Fruit fly (Drosophila melanogaster) S2 (cell line): ENCODE data around the gene CG5071.

ENCODE experiments used
- CG8478 ChIP-seq: fragments of >200 bp; optimal IDR thresholded peaks from 2 replicates; lab custom pipeline; 2018
- CTCF ChIP-seq, 2 experiments: fragments of >200 bp; optimal IDR thresholded peaks; 2 replicates each; lab custom pipeline; 2018

CG5071 gene

dm6 chr3R:25628657-25629056 is 10.4 kb downstream of the CG5071 start:
- no peak for TF ChIP-seq CG8478 (lab: Kevin White, UChicago)
- TF ChIP-seq CTCF (optimal IDR thresholded peaks at IDR 0.05; lab: Kevin White, UChicago) = no peak

- TF ChIP-seq CTCF (optimal IDR thresholded peaks at IDR 0.05; lab: Kevin White, UChicago) = no peak
- TF ChIP-seq CG8478 (lab: Kevin White, UChicago) = no peak
Observed at dm6 chr3R:25630541-25630940, 12.3 kb downstream of the CG5071 start.

- TF ChIP-seq CG8478 (lab: Kevin White, UChicago) (no peak), CTCF (optimal IDR thresholded peaks at IDR 0.05; lab: Kevin White, UChicago) (no peak)
Observed at dm6 chr3R:25631079-25631478, 12.9 kb downstream of the CG5071 start.

- TF ChIP-seq CG8478 (lab: Kevin White, UChicago) (no peak), CTCF (optimal IDR thresholded peaks at IDR 0.05; lab: Kevin White, UChicago) (no peak)
Observed at dm6 chr3R:25633865-25634460, 15.7 kb downstream of the CG5071 start.

- no peak for TF ChIP-seq CG8478 (lab: Kevin White, UChicago)
- TF ChIP-seq CTCF (optimal IDR thresholded peaks at IDR 0.05; lab: Kevin White, UChicago) = no peak
Observed at dm6 chr3R:25637294-25638174, 19.3 kb downstream of the CG5071 start, which contains the start of gene jigr1. TSS of gene jigr1 (plus strand) at chr3R:25637843.

- TF ChIP-seq CG8478 (lab: Kevin White, UChicago) = no peak
- no peak for TF ChIP-seq CTCF (optimal IDR thresholded peaks at IDR 0.05; lab: Kevin White, UChicago)
Observed at dm6 chr3R:25638381-25638780, 20.2 kb downstream of the CG5071 start.

dm6 chr3R:25638961-25639360 is 20.7 kb downstream of the CG5071 start:
- TF ChIP-seq CG8478 (lab: Kevin White, UChicago) (no peak), CTCF (optimal IDR thresholded peaks at IDR 0.05; lab: Kevin White, UChicago) (no peak)

dm6 chr3R:25640463-25640862 is 22.2 kb downstream of the CG5071 start:
- TF ChIP-seq CG8478 (lab: Kevin White, UChicago) = no peak
- TF ChIP-seq CTCF (optimal IDR thresholded peaks at IDR 0.05; lab: Kevin White, UChicago) = no peak

- TF ChIP-seq CG8478 (lab: Kevin White, UChicago) = no peak
Observed at dm6 chr3R:25644172-25644571, 26.0 kb downstream of the CG5071 start.

- TF ChIP-seq CTCF (optimal IDR thresholded peaks at IDR 0.05; lab: Kevin White, UChicago) = peak in 1 of 2 experiments; percentile 26
- TF ChIP-seq CG8478 (lab: Kevin White, UChicago) = no peak
Observed at dm6 chr3R:25646882-25647518, 28.8 kb downstream of the CG5071 start.

dm6 chr3R:25647577-25648257 is 29.5 kb downstream of the CG5071 start:
- TF ChIP-seq CTCF (optimal IDR thresholded peaks at IDR 0.05; lab: Kevin White, UChicago) = peak; percentile 38 to 62
- no peak for TF ChIP-seq CG8478 (lab: Kevin White, UChicago)

dm6 chr3R:25648258-25648606 is 30.0 kb downstream of the CG5071 start:
- TF ChIP-seq CTCF (optimal IDR thresholded peaks at IDR 0.05; lab: Kevin White, UChicago) = no peak

dm6 chr3R:25650417-25650816 is 32.2 kb downstream of the CG5071 start:
- TF ChIP-seq CG8478 (lab: Kevin White, UChicago) (no peak), CTCF (optimal IDR thresholded peaks at IDR 0.05; lab: Kevin White, UChicago) (no peak)

- no peak for TF ChIP-seq CTCF (optimal IDR thresholded peaks at IDR 0.05; lab: Kevin White, UChicago)
- TF ChIP-seq CG8478 (lab: Kevin White, UChicago) = no peak
Observed at dm6 chr3R:25651414-25651813, 33.2 kb downstream of the CG5071 start.
